Fruit fly (Drosophila melanogaster) S2 (cell line): Measurements from ENCODE around the gene CG32259.

Source experiments
- CG8478 ChIP-seq: fragments of >200 bp; optimal IDR thresholded peaks from 2 replicates; lab custom pipeline; 2018
- CTCF ChIP-seq, 2 experiments: fragments of >200 bp; optimal IDR thresholded peaks; 2 replicates each; lab custom pipeline; 2018

CG32259 gene

dm6 chr3L:4088694-4089190 lies 19.6 kb downstream of the CG32259 start, which contains the start of gene Gad1:
Gad1 (minus strand) TSS chr3L:4088744.
- TF ChIP-seq CG8478 (lab: Kevin White, UChicago): no peak
- no peak for TF ChIP-seq CTCF (optimal IDR thresholded peaks at IDR 0.05; lab: Kevin White, UChicago)

- TF ChIP-seq CTCF (optimal IDR thresholded peaks at IDR 0.05; lab: Kevin White, UChicago): peak in 1 of 2 experiments; percentile 44
- no peak for TF ChIP-seq CG8478 (lab: Kevin White, UChicago)
These were observed 23.6 kb downstream of the CG32259 start, which contains the start of gene CG14990 for dm6 chr3L:4092705-4093257. CG14990 (plus strand) TSS chr3L:4093207.

dm6 chr3L:4096546-4096945 lies 27.4 kb downstream of the CG32259 start:
- TF ChIP-seq CTCF (optimal IDR thresholded peaks at IDR 0.05; lab: Kevin White, UChicago) (no peak), CG8478 (lab: Kevin White, UChicago) (no peak)

- TF ChIP-seq CG8478 (lab: Kevin White, UChicago): no peak
These were observed 30.0 kb downstream of the CG32259 start for dm6 chr3L:4099194-4099593.

- no peak for TF ChIP-seq CTCF (optimal IDR thresholded peaks at IDR 0.05; lab: Kevin White, UChicago)
- TF ChIP-seq CG8478 (lab: Kevin White, UChicago): no peak
These were observed 33.5 kb downstream of the CG32259 start, which contains the start of gene CG14995 for dm6 chr3L:4102496-4103257. CG14995 (minus strand) TSS chr3L:4103256.

dm6 chr3L:4103258-4104247 lies 34.4 kb downstream of the CG32259 start, which contains the start of gene Fit1:
Fit1 (plus strand) TSS chr3L:4103564.
- no peak for TF ChIP-seq CTCF (optimal IDR thresholded peaks at IDR 0.05; lab: Kevin White, UChicago)
- TF ChIP-seq CG8478 (lab: Kevin White, UChicago): no peak

- TF ChIP-seq CTCF (optimal IDR thresholded peaks at IDR 0.05; lab: Kevin White, UChicago) (no peak), CG8478 (lab: Kevin White, UChicago) (no peak)
These were observed 38.0 kb downstream of the CG32259 start for dm6 chr3L:4107120-4107519.

- no peak for TF ChIP-seq CTCF (optimal IDR thresholded peaks at IDR 0.05; lab: Kevin White, UChicago)
- TF ChIP-seq CG8478 (lab: Kevin White, UChicago): no peak
These were observed 39.1 kb downstream of the CG32259 start, which contains the start of gene Ack for dm6 chr3L:4108072-4108843. Ack (plus strand) TSS chr3L:4108186.

- TF ChIP-seq CG8478 (lab: Kevin White, UChicago): no peak
- TF ChIP-seq CTCF (optimal IDR thresholded peaks at IDR 0.05; lab: Kevin White, UChicago): no peak
These were observed 39.8 kb downstream of the CG32259 start for dm6 chr3L:4108844-4109494.

dm6 chr3L:4110212-4110611 lies 41.0 kb downstream of the CG32259 start:
- TF ChIP-seq CTCF (optimal IDR thresholded peaks at IDR 0.05; lab: Kevin White, UChicago) (no peak), CG8478 (lab: Kevin White, UChicago) (no peak)

- TF ChIP-seq CTCF (optimal IDR thresholded peaks at IDR 0.05; lab: Kevin White, UChicago): no peak
- TF ChIP-seq CG8478 (lab: Kevin White, UChicago): no peak
These were observed 44.8 kb downstream of the CG32259 start for dm6 chr3L:4113998-4114397.

- TF ChIP-seq CG8478 (lab: Kevin White, UChicago) (no peak), CTCF (optimal IDR thresholded peaks at IDR 0.05; lab: Kevin White, UChicago) (no peak)
These were observed 45.9 kb downstream of the CG32259 start for dm6 chr3L:4115107-4115506.

dm6 chr3L:4115701-4116100 lies 46.5 kb downstream of the CG32259 start:
- TF ChIP-seq CG8478 (lab: Kevin White, UChicago): no peak
- TF ChIP-seq CTCF (optimal IDR thresholded peaks at IDR 0.05; lab: Kevin White, UChicago): no peak
